Fruit fly (Drosophila melanogaster) whole organism, embryonic: ENCODE measurements around the gene CG2611.
A peak's percentile ranks its signal among the peaks of the same experiment; 100 is the strongest.

ENCODE experiments used
- CG10543 ChIP-seq: fragments of 200-800 bp; sonication (Bioruptor generic); optimal IDR thresholded peaks from 3 replicates; lab custom pipeline; 2017; ENCODE audit warnings: missing biosample characterization, mild to moderate bottlenecking, missing genetic modification characterization, moderate library complexity
- CG11695 ChIP-seq: fragments of 200-800 bp; sonication (Bioruptor generic); IDR thresholded peaks from 3 replicates; pipeline ENCODE4 v1.3.6; 2022; ENCODE audit warnings: missing biosample characterization, missing genetic modification characterization
- CG12071 ChIP-seq: fragments of 200-800 bp; sonication (Bioruptor generic); optimal IDR thresholded peaks from 3 replicates; lab custom pipeline; 2018; ENCODE audit warnings: missing biosample characterization, mild to moderate bottlenecking, missing genetic modification characterization
- CG12236 ChIP-seq: fragments of 200-800 bp; sonication (Bioruptor generic); optimal IDR thresholded peaks from 2 replicates; lab custom pipeline; 2016; ENCODE audit warnings: missing biosample characterization, missing genetic modification characterization
- CG12942 ChIP-seq: fragments of 200-800 bp; sonication (Bioruptor generic); optimal IDR thresholded peaks from 3 replicates; lab custom pipeline; 2016; ENCODE audit warnings: missing biosample characterization, missing genetic modification characterization
- CG14050 ChIP-seq: fragments of 200-800 bp; sonication (Bioruptor generic); IDR thresholded peaks from 3 replicates; pipeline ENCODE4 v1.3.6; 2022; ENCODE audit warnings: missing biosample characterization, missing genetic modification characterization
- CG15601 ChIP-seq: fragments of 200-800 bp; sonication (Bioruptor generic); optimal IDR thresholded peaks from 3 replicates; lab custom pipeline; 2019; ENCODE audit warnings: missing biosample characterization, mild to moderate bottlenecking, missing genetic modification characterization, moderate library complexity
- CG15696 ChIP-seq: fragments of 200-800 bp; sonication (Bioruptor generic); optimal IDR thresholded peaks from 2 replicates; lab custom pipeline; 2019; ENCODE audit warnings: missing biosample characterization, mild to moderate bottlenecking, missing genetic modification characterization, moderate library complexity
- CG17186 ChIP-seq: fragments of 200-800 bp; sonication (Bioruptor generic); optimal IDR thresholded peaks from 3 replicates; lab custom pipeline; 2017; ENCODE audit warnings: missing biosample characterization, missing genetic modification reagents, missing genetic modification characterization
- CG17361 ChIP-seq: fragments of 200-800 bp; sonication (Bioruptor generic); IDR thresholded peaks from 3 replicates; pipeline ENCODE4 v1.3.6; 2022; ENCODE audit warnings: missing biosample characterization, missing genetic modification characterization
- CG18011 ChIP-seq: fragments of 200-800 bp; sonication (Bioruptor generic); optimal IDR thresholded peaks from 2 replicates; lab custom pipeline; 2017; ENCODE audit warnings: missing biosample characterization, missing genetic modification characterization, mild to moderate bottlenecking, moderate library complexity, missing genotype
- CG1832 ChIP-seq: fragments of 200-800 bp; sonication (Bioruptor generic); optimal IDR thresholded peaks from 2 replicates; lab custom pipeline; 2017; ENCODE audit warnings: missing biosample characterization, mild to moderate bottlenecking, missing genetic modification characterization, inconsistent platforms
- CG2678 ChIP-seq: fragments of 200-800 bp; sonication (Bioruptor generic); optimal IDR thresholded peaks from 3 replicates; lab custom pipeline; 2019; ENCODE audit warnings: missing biosample characterization, mild to moderate bottlenecking, missing genetic modification characterization, moderate library complexity
- CG30020 ChIP-seq: fragments of 200-800 bp; optimal IDR thresholded peaks from 2 replicates; lab custom pipeline; 2019; ENCODE audit warnings: missing biosample characterization, mild to moderate bottlenecking, missing genetic modification characterization, moderate library complexity
- CG34422 ChIP-seq: fragments of 200-800 bp; sonication (Bioruptor generic); IDR thresholded peaks from 3 replicates; pipeline ENCODE4 v1.3.6; 2022; ENCODE audit warnings: missing biosample characterization, missing genetic modification characterization
- CG3847 ChIP-seq: fragments of 200-800 bp; sonication (Bioruptor generic); IDR thresholded peaks from 2 replicates; pipeline ENCODE4 v1.3.6; 2022; ENCODE audit warnings: missing biosample characterization, missing genetic modification characterization
- CG3995 ChIP-seq: fragments of 200-800 bp; sonication (Bioruptor generic); optimal IDR thresholded peaks from 3 replicates; lab custom pipeline; 2016; ENCODE audit warnings: missing biosample characterization, missing genetic modification characterization
- CG43689 ChIP-seq: fragments of 200-800 bp; sonication (Bioruptor generic); IDR thresholded peaks from 2 replicates; pipeline ENCODE4 v1.3.6; 2022; ENCODE audit warnings: missing biosample characterization, missing genetic modification characterization
- CG4404 ChIP-seq: fragments of 200-800 bp; sonication (Bioruptor generic); IDR thresholded peaks from 2 replicates; pipeline ENCODE4 v1.3.6; 2022; ENCODE audit warnings: missing biosample characterization, missing genetic modification characterization
- CG6683 ChIP-seq: fragments of 200-800 bp; sonication (Bioruptor generic); optimal IDR thresholded peaks from 2 replicates; lab custom pipeline; 2017; ENCODE audit warnings: missing biosample characterization, mild to moderate bottlenecking, missing genetic modification characterization, missing genetic modification reagents
- CG8089 ChIP-seq: fragments of 200-800 bp; sonication (Bioruptor generic); optimal IDR thresholded peaks from 3 replicates; lab custom pipeline; 2016; ENCODE audit warnings: missing biosample characterization, missing genetic modification characterization
- CG8765 ChIP-seq: fragments of 200-800 bp; sonication (Bioruptor generic); IDR thresholded peaks from 2 replicates; pipeline ENCODE4 v1.3.6; 2022; ENCODE audit warnings: missing biosample characterization, missing genetic modification characterization
- CG8944 ChIP-seq: fragments of 200-800 bp; sonication (Bioruptor generic); optimal IDR thresholded peaks from 3 replicates; lab custom pipeline; 2016; ENCODE audit warnings: missing biosample characterization, missing genetic modification characterization
- CG9817 ChIP-seq: fragments of 200-800 bp; sonication (Bioruptor generic); optimal IDR thresholded peaks from 2 replicates; lab custom pipeline; 2018; ENCODE audit warnings: missing biosample characterization, mild to moderate bottlenecking, missing genetic modification characterization, moderate library complexity
- Deaf1 ChIP-seq: fragments of 200-800 bp; optimal IDR thresholded peaks from 3 replicates; lab custom pipeline; 2019; ENCODE audit warnings: missing biosample characterization, mild to moderate bottlenecking, missing genetic modification characterization, moderate library complexity
- Dip2 ChIP-seq: fragments of 200-800 bp; sonication (Bioruptor generic); IDR thresholded peaks from 2 replicates; pipeline ENCODE4 v1.3.6; 2022; ENCODE audit warnings: missing biosample characterization, missing genetic modification characterization
- Drgx ChIP-seq: fragments of 200-800 bp; sonication (Bioruptor generic); IDR thresholded peaks from 2 replicates; pipeline ENCODE4 v1.3.6; 2022; ENCODE audit warnings: missing biosample characterization, missing genetic modification characterization
- ERR ChIP-seq: fragments of 200-800 bp; sonication (Bioruptor generic); optimal IDR thresholded peaks from 2 replicates; lab custom pipeline; 2016; ENCODE audit warnings: missing biosample characterization, missing genetic modification characterization
- Fer1 ChIP-seq: fragments of 200-800 bp; sonication (Bioruptor generic); optimal IDR thresholded peaks from 2 replicates; lab custom pipeline; 2017; ENCODE audit warnings: missing biosample characterization, mild to moderate bottlenecking, missing genetic modification characterization
- Gug ChIP-seq: fragments of 200-800 bp; sonication (Bioruptor generic); IDR thresholded peaks from 4 replicates; pipeline ENCODE4 v1.3.6; 2022; ENCODE audit warnings: missing biosample characterization, missing genetic modification characterization
- Hey ChIP-seq: fragments of 200-800 bp; sonication (Bioruptor generic); optimal IDR thresholded peaks from 3 replicates; lab custom pipeline; 2018; ENCODE audit warnings: missing biosample characterization, mild to moderate bottlenecking, missing genetic modification characterization
- HmgZ ChIP-seq: fragments of 200-800 bp; sonication (Bioruptor generic); optimal IDR thresholded peaks from 2 replicates; lab custom pipeline; 2018; ENCODE audit warnings: missing biosample characterization, mild to moderate bottlenecking, missing genetic modification characterization
- Lhr ChIP-seq: fragments of 200-800 bp; sonication (Bioruptor generic); optimal IDR thresholded peaks from 3 replicates; lab custom pipeline; 2017; ENCODE audit warnings: mild to moderate bottlenecking, missing biosample characterization, missing genetic modification reagents, missing genetic modification characterization
- Max ChIP-seq: fragments of 200-800 bp; sonication (Bioruptor generic); optimal IDR thresholded peaks from 2 replicates; lab custom pipeline; 2016; ENCODE audit warnings: missing biosample characterization, mild to moderate bottlenecking, missing genetic modification characterization
- Spps ChIP-seq: fragments of 200-800 bp; sonication (Bioruptor generic); optimal IDR thresholded peaks from 2 replicates; lab custom pipeline; 2018; ENCODE audit warnings: missing biosample characterization, mild to moderate bottlenecking, missing genetic modification characterization
- bab2 ChIP-seq: fragments of 200-800 bp; sonication (Bioruptor generic); optimal IDR thresholded peaks from 2 replicates; lab custom pipeline; 2016; ENCODE audit warnings: missing biosample characterization, missing genetic modification characterization
- bigmax ChIP-seq: fragments of 200-800 bp; sonication (Bioruptor generic); optimal IDR thresholded peaks from 2 replicates; lab custom pipeline; 2018; ENCODE audit warnings: missing biosample characterization, mild to moderate bottlenecking, missing genetic modification characterization
- br ChIP-seq: fragments of >200 bp; optimal IDR thresholded peaks from 2 replicates; lab custom pipeline; 2017
- chif ChIP-seq, 2 experiments: fragments of 200-800 bp; sonication (Bioruptor generic); optimal IDR thresholded peaks; 3 replicates each; lab custom pipeline; 2016; ENCODE audit warnings: missing biosample characterization in 2 of 2, missing genetic modification characterization in 2 of 2
- chm ChIP-seq: fragments of 200-800 bp; sonication (Bioruptor generic); IDR thresholded peaks from 2 replicates; pipeline ENCODE4 v1.3.6; 2022; ENCODE audit warnings: missing biosample characterization, missing genetic modification characterization
- cwo ChIP-seq: fragments of 200-800 bp; sonication (Bioruptor generic); optimal IDR thresholded peaks from 3 replicates; lab custom pipeline; 2017; ENCODE audit warnings: missing biosample characterization, missing genetic modification characterization, mild to moderate bottlenecking, moderate library complexity, missing genetic modification reagents
- esg ChIP-seq: fragments of 200-800 bp; sonication (Bioruptor generic); conservative IDR thresholded peaks from 2 replicates; pipeline ENCODE4 v1.3.6; 2022; ENCODE audit warnings: missing biosample characterization, missing genetic modification characterization
- fu2 ChIP-seq: fragments of 200-800 bp; sonication (Bioruptor generic); optimal IDR thresholded peaks from 2 replicates; lab custom pipeline; 2016; ENCODE audit warnings: missing biosample characterization, missing genetic modification characterization
- gsb-n ChIP-seq: fragments of 200-800 bp; sonication (Bioruptor generic); optimal IDR thresholded peaks from 3 replicates; lab custom pipeline; 2018; ENCODE audit warnings: missing biosample characterization, mild to moderate bottlenecking, missing genetic modification characterization
- hb ChIP-seq: fragments of 200-800 bp; sonication (Bioruptor generic); IDR thresholded peaks from 3 replicates; pipeline ENCODE4 v1.3.6; 2022; ENCODE audit warnings: missing biosample characterization, missing genetic modification characterization; ENCODE audit not compliant: partially characterized antibody
- p53 ChIP-seq: fragments of 200-800 bp; sonication (Bioruptor generic); optimal IDR thresholded peaks from 2 replicates; lab custom pipeline; 2016; ENCODE audit warnings: missing biosample characterization, missing genetic modification characterization
- peb ChIP-seq: fragments of 200-800 bp; sonication (Bioruptor generic); IDR thresholded peaks from 2 replicates; pipeline ENCODE4 v1.3.6; 2022; ENCODE audit warnings: missing biosample characterization, missing genetic modification characterization
- sr ChIP-seq: fragments of 200-800 bp; sonication (Bioruptor generic); IDR thresholded peaks from 3 replicates; pipeline ENCODE4 v1.3.6; 2022; ENCODE audit warnings: missing biosample characterization, missing genetic modification characterization
- tin ChIP-seq: fragments of 200-800 bp; sonication (Bioruptor generic); optimal IDR thresholded peaks from 3 replicates; lab custom pipeline; 2016; ENCODE audit warnings: missing biosample characterization, missing genetic modification characterization
- yki ChIP-seq: fragments of >200 bp; optimal IDR thresholded peaks from 3 replicates; lab custom pipeline; 2018
- zen2 ChIP-seq: fragments of 200-800 bp; sonication (Bioruptor generic); IDR thresholded peaks from 3 replicates; pipeline ENCODE4 v1.3.6; 2022; ENCODE audit warnings: missing biosample characterization, missing genetic modification characterization; ENCODE audit not compliant: partially characterized antibody

The CG2611 gene

dm6 chr2L:20645394-20645869 lies 4.6 kb upstream of the CG2611 start, which contains the start of the genes phr6-4 and CG2608 (continued):
- peak; percentile 67; the same call in 1 of the 2 replicates for TF ChIP-seq peb
- peak; percentile 92 for TF ChIP-seq CG15601 (tag; lab: Kevin White, UChicago)
- TF ChIP-seq CG14050: peak; percentile 80
- peak; percentile 87 for TF ChIP-seq fu2 (GFP tag; lab: Kevin White, UChicago)
- peak; percentile 85 for TF ChIP-seq CG12071 (GFP tag; lab: Kevin White, UChicago)
- TF ChIP-seq hb: no peak
- TF ChIP-seq CG17361 (GFP tag; lab: Robert Waterston, UW): peak; percentile 97
- peak; percentile 92 for TF ChIP-seq tin
- peak; percentile 91 for TF ChIP-seq Drgx (GFP tag; lab: Robert Waterston, UW)
- TF ChIP-seq CG43689 (GFP tag; lab: Robert Waterston, UW): peak; percentile 50; the same call in 1 of the 2 replicates
- peak; percentile 96 for TF ChIP-seq CG2678
- peak; percentile 34 for TF ChIP-seq ERR (GFP tag; lab: Kevin White, UChicago)
- TF ChIP-seq Hey (tag; lab: Kevin White, UChicago): no peak
- peak; percentile 44 for TF ChIP-seq CG17186 (GFP tag; lab: Kevin White, UChicago)
- TF ChIP-seq CG11695 (GFP tag; lab: Robert Waterston, UW): peak; percentile 89
- peak; percentile 76 for TF ChIP-seq CG4404
- TF ChIP-seq esg: peak; percentile 82
- TF ChIP-seq CG3995 (GFP tag; lab: Kevin White, UChicago): peak; percentile 90
- TF ChIP-seq CG34422: peak; percentile 73; the same call in 1 of the 3 replicates
- peak; percentile 85 for TF ChIP-seq Gug (GFP tag; lab: Robert Waterston, UW)
- TF ChIP-seq CG8944 (GFP tag; lab: Kevin White, UChicago): peak; percentile 87
- TF ChIP-seq CG30020 (tag; lab: Kevin White, UChicago): peak; percentile 77
- TF ChIP-seq Max: peak; percentile 94
- peak; percentile 62 for TF ChIP-seq p53
- no peak for TF ChIP-seq Dip2
- TF ChIP-seq sr (GFP tag; lab: Robert Waterston, UW): no peak
- peak; percentile 81 for TF ChIP-seq cwo (GFP tag; lab: Kevin White, UChicago)
- TF ChIP-seq CG18011 (GFP tag; lab: Kevin White, UChicago): peak; percentile 82
- TF ChIP-seq CG8089 (GFP tag; lab: Kevin White, UChicago): peak; percentile 72
- TF ChIP-seq CG6683 (GFP tag; lab: Kevin White, UChicago): peak; percentile 84
- peak; percentile 71 for TF ChIP-seq CG12236 (GFP tag; lab: Kevin White, UChicago)
- TF ChIP-seq CG1832 (GFP tag; lab: Kevin White, UChicago): no peak
- peak; percentile 84 for TF ChIP-seq bab2 (GFP tag; lab: Kevin White, UChicago)
- TF ChIP-seq bigmax: no peak
- peak; percentile 93 for TF ChIP-seq CG12942 (GFP tag; lab: Kevin White, UChicago)
- peak; percentile 89 for TF ChIP-seq CG3847 (GFP tag; lab: Robert Waterston, UW)
- TF ChIP-seq Spps (tag; lab: Kevin White, UChicago): peak; percentile 89
- peak; percentile 77 for TF ChIP-seq Lhr (GFP tag; lab: Kevin White, UChicago)
- TF ChIP-seq yki (lab: Kevin White, UChicago): no peak
- no peak for TF ChIP-seq zen2 (GFP tag; lab: Robert Waterston, UW)
- TF ChIP-seq CG10543 (GFP tag; lab: Kevin White, UChicago): peak; percentile 87
- TF ChIP-seq chif (GFP tag; optimal IDR thresholded peaks at IDR 0.05; lab: Kevin White, UChicago): peak; percentile 77 to 87
- TF ChIP-seq CG15696 (tag; lab: Kevin White, UChicago): peak; percentile 87
- peak; percentile 82 for TF ChIP-seq chm (GFP tag; lab: Robert Waterston, UW)
- TF ChIP-seq gsb-n (tag; lab: Kevin White, UChicago): peak; percentile 90
- TF ChIP-seq Fer1 (GFP tag; lab: Kevin White, UChicago): peak; percentile 93
- TF ChIP-seq CG9817 (tag; lab: Kevin White, UChicago): peak; percentile 90
- no peak for TF ChIP-seq br (lab: Kevin White, UChicago)
- TF ChIP-seq CG8765 (GFP tag; lab: Robert Waterston, UW): peak; percentile 80; the same call in 1 of the 2 replicates
- peak; percentile 94 for TF ChIP-seq HmgZ
- TF ChIP-seq Deaf1 (tag; lab: Kevin White, UChicago): peak; percentile 77
